Fruit fly (Drosophila melanogaster) whole organism, wandering third instar larva: ENCODE measurements around the gene melt.

ENCODE experiments used
- Abd-B ChIP-seq: fragments of >200 bp; optimal IDR thresholded peaks from 2 replicates; lab custom pipeline; 2017; ENCODE audit warnings: missing biosample characterization, missing genetic modification characterization
- Hr78 ChIP-seq: fragments of >200 bp; optimal IDR thresholded peaks from 2 replicates; lab custom pipeline; 2017; ENCODE audit warnings: missing biosample characterization, missing genetic modification characterization
- Jra ChIP-seq: sonication (Bioruptor generic); optimal IDR thresholded peaks from 2 replicates; lab custom pipeline; 2016; ENCODE audit warnings: missing biosample characterization, missing genetic modification characterization
- Mio ChIP-seq: sonication (Bioruptor generic); optimal IDR thresholded peaks from 2 replicates; lab custom pipeline; 2016; ENCODE audit warnings: missing biosample characterization, missing genetic modification characterization
- lola ChIP-seq: fragments of >200 bp; optimal IDR thresholded peaks from 2 replicates; lab custom pipeline; 2017; ENCODE audit warnings: missing biosample characterization, missing genetic modification characterization
- psq ChIP-seq: fragments of 200-800 bp; sonication (Bioruptor generic); optimal IDR thresholded peaks from 3 replicates; lab custom pipeline; 2017; ENCODE audit warnings: missing biosample characterization, mild to moderate bottlenecking, missing genetic modification characterization, moderate library complexity
- rgr ChIP-seq: fragments of 200-800 bp; sonication (Bioruptor generic); optimal IDR thresholded peaks from 3 replicates; lab custom pipeline; 2016; ENCODE audit warnings: missing biosample characterization, mild to moderate bottlenecking, missing genetic modification characterization
- sage ChIP-seq: fragments of 200-800 bp; sonication (Bioruptor generic); optimal IDR thresholded peaks from 2 replicates; lab custom pipeline; 2016; ENCODE audit warnings: missing biosample characterization, mild to moderate bottlenecking, missing genetic modification characterization
- tai ChIP-seq: sonication (Bioruptor generic); optimal IDR thresholded peaks from 2 replicates; lab custom pipeline; 2016; ENCODE audit warnings: missing biosample characterization, missing genetic modification characterization
- usp ChIP-seq: fragments of >200 bp; optimal IDR thresholded peaks from 2 replicates; lab custom pipeline; 2017; ENCODE audit warnings: missing biosample characterization, missing genetic modification characterization

DNA sequence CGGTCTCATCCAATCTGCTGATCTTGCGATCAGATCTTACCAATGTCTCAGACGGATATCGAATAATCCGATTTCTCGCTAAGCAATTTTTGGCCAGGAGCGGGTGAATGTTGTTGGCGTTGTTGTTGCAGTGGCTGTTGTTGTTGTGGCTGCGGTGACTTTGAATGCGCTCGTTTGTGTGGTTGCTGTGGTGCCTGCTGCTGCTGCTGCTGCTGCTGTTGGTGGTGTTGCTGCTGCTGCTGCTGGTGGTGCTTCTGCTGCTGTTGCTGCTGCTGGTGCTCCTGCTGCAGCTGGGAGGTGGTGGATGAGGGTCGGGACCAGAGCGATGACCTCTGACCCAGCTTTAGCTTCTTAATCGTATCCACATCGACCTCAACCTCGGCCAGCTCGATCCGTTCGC is 27.0 kb downstream of the melt start:
- TF ChIP-seq Hr78 (GFP tag; lab: Kevin White, UChicago) (no peak), tai (GFP tag; lab: Kevin White, UChicago) (no peak), sage (GFP tag; lab: Kevin White, UChicago) (no peak), lola (GFP tag; lab: Kevin White, UChicago) (no peak), Mio (GFP tag; lab: Kevin White, UChicago) (no peak), rgr (no peak), usp (GFP tag; lab: Kevin White, UChicago) (no peak), Jra (GFP tag; lab: Kevin White, UChicago) (no peak), psq (GFP tag; lab: Kevin White, UChicago) (no peak), Abd-B (GFP tag; lab: Kevin White, UChicago) (no peak)
